Worm (Caenorhabditis elegans): ENCODE results near the gene sqv-2.

DNA sequence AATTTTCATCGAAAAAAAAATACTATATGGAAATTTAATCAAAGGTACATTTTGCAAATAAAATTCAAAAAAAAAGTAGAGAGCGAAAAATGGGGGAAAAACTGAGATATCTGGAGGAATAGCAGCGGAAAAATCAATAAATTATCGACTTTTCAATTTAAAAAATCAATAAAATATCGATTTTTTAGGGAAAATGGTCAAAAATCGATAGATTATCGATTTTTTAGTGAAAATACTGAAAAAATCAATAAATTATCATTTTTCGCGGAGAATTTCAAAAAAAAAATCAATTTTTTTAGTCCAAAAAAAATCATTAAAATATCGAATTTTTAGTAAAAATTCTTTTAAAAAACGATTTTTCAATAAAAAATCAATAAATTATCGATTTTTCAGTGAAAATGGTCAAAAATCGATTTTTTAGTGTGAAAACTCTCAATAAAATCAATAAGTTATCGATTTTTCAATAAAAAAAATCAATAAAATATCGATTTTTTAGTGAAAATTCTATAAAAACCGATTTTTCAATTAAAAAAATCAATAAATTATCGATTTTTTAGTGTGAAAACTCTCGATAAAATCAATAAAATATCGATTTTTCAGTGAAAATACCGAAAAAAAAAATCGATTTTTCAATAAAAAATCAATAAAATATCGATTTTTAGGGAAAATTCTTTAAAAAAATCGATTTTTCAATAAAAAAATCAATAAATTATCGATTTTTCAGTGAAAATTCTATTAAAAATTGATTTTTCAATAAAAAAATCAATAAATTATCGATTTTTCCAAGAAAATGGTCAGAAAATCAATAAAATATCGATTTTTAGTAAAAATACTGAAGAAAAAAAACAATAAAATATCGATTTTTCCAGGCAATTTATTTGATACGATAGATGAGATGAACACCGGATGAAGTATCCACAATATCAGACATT lies 8.4 kb downstream of the sqv-2 start:
- TF ChIP-seq ceh-39 (tag; optimal IDR thresholded peaks at IDR 0.05) = no peak
- TF ChIP-seq ces-1 (GFP tag; optimal IDR thresholded peaks at IDR 0.05) = no peak
- TF ChIP-seq elt-3 (tag; optimal IDR thresholded peaks at IDR 0.05) = no peak
- no peak for TF ChIP-seq blmp-1 (tag; optimal IDR thresholded peaks at IDR 0.05)
- TF ChIP-seq nhr-76 (tag; optimal IDR thresholded peaks at IDR 0.05) = no peak
- no peak for TF ChIP-seq snpc-4 (tag; optimal IDR thresholded peaks at IDR 0.05)
